Fruit fly (Drosophila melanogaster) whole organism: ENCODE data around the gene CG4968.

Experiments
- CG8478 ChIP-seq: fragments of >200 bp; optimal IDR thresholded peaks from 2 replicates; lab custom pipeline; 2018; ENCODE audit warnings: inconsistent platforms
- EcR ChIP-seq, 2 experiments: fragments of >200 bp; optimal IDR thresholded peaks; 2 replicates each; lab custom pipeline; 2017; ENCODE audit warnings: missing biosample characterization in 2 of 2, missing genetic modification characterization in 2 of 2, missing genetic modification reagents in 2 of 2
- pan ChIP-seq: fragments of >200 bp; optimal IDR thresholded peaks from 2 replicates; lab custom pipeline; 2017
- psq ChIP-seq: fragments of >200 bp; optimal IDR thresholded peaks from 2 replicates; lab custom pipeline; 2017
- usp ChIP-seq: fragments of >200 bp; optimal IDR thresholded peaks from 2 replicates; lab custom pipeline; 2017; ENCODE audit warnings: missing biosample characterization, missing genetic modification characterization, mixed read lengths

DNA sequence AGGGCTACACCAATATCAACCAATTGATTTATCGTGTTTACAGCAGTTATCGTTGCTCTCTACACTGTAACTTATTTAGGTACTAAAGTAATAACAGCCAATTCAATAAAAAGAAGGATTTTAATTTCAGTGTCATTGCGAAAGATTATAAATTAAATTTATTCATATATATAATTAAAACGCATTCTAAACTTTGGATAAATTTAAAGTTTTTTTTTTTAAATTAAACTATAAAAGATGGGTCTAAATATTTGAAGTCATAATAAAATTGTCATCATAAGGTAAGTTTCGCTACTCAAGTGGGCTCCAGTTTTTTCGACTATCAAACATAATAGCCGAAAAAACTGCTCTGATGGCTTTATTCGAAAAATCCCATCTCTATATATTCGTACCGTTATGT lies 34.5 kb upstream of the CG4968 start, which contains the start of gene trk:
- no peak for TF ChIP-seq usp (GFP tag; lab: Kevin White, UChicago)
- TF ChIP-seq EcR (GFP tag; optimal IDR thresholded peaks at IDR 0.05; lab: Kevin White, UChicago) = no peak
- no peak for TF ChIP-seq pan (lab: Kevin White, UChicago)
- no peak for TF ChIP-seq CG8478 (lab: Kevin White, UChicago)
- no peak for TF ChIP-seq psq
